Worm (Caenorhabditis elegans) whole organism, late embryonic: ENCODE data around the gene wdr-31.

Source experiments
- ahr-1 ChIP-seq: sonication (generic microtip); optimal IDR thresholded peaks from 2 replicates; lab custom pipeline; 2016; ENCODE audit warnings: missing genetic modification characterization, missing compliant biosample characterization
- ama-1 ChIP-seq: fragments of 150-350 bp; optimal IDR thresholded peaks from 2 replicates; lab custom pipeline; 2014
- ceh-2 ChIP-seq: sonication (generic microtip); optimal IDR thresholded peaks from 2 replicates; lab custom pipeline; 2016; ENCODE audit warnings: missing genotype, missing genetic modification characterization, missing compliant biosample characterization
- ceh-45 ChIP-seq: fragments of 200-800 bp; sonication (Bioruptor generic); IDR thresholded peaks from 2 replicates; pipeline ENCODE4 v1.3.6; 2022; ENCODE audit warnings: missing genetic modification reagents, missing genetic modification characterization, missing compliant biosample characterization
- gmeb-2 ChIP-seq: sonication (generic microtip); optimal IDR thresholded peaks from 2 replicates; lab custom pipeline; 2016; ENCODE audit warnings: missing genetic modification characterization, inconsistent platforms, missing compliant biosample characterization
- nhr-11 ChIP-seq: fragments of 150-350 bp; optimal IDR thresholded peaks from 2 replicates; lab custom pipeline; 2014; ENCODE audit warnings: missing biosample characterization, missing genetic modification characterization
- pha-4 ChIP-seq: fragments of 150-350 bp; optimal IDR thresholded peaks from 2 replicates; lab custom pipeline; 2018; ENCODE audit warnings: missing biosample characterization, missing genetic modification reagents, missing genetic modification characterization
- pqm-1 ChIP-seq: sonication (generic microtip); optimal IDR thresholded peaks from 2 replicates; lab custom pipeline; 2016; ENCODE audit warnings: missing genetic modification characterization, missing compliant biosample characterization
- rnt-1 ChIP-seq: sonication (generic microtip); optimal IDR thresholded peaks from 2 replicates; lab custom pipeline; 2016; ENCODE audit warnings: missing genetic modification characterization, missing compliant biosample characterization
- tbx-2 ChIP-seq: sonication (generic microtip); optimal IDR thresholded peaks from 2 replicates; lab custom pipeline; 2016; ENCODE audit warnings: missing genetic modification characterization, missing compliant biosample characterization
- tbx-7 ChIP-seq: sonication (generic microtip); optimal IDR thresholded peaks from 2 replicates; lab custom pipeline; 2016; ENCODE audit warnings: missing genotype, missing genetic modification characterization, missing compliant biosample characterization
- unc-86 ChIP-seq: sonication (generic microtip); optimal IDR thresholded peaks from 2 replicates; lab custom pipeline; 2016; ENCODE audit warnings: missing genetic modification characterization, missing compliant biosample characterization

- TF ChIP-seq unc-86 (no peak), ama-1 (no peak), nhr-11 (tag; lab: Kevin White, UChicago) (no peak), gmeb-2 (tag; lab: Kevin White, UChicago) (no peak), ahr-1 (no peak), tbx-7 (no peak), rnt-1 (tag; lab: Kevin White, UChicago) (no peak), pha-4 (tag; lab: Kevin White, UChicago) (no peak), ceh-45 (GFP tag; lab: Robert Waterston, UW) (no peak), tbx-2 (no peak), pqm-1 (tag; lab: Kevin White, UChicago) (no peak), ceh-2 (tag; lab: Kevin White, UChicago) (no peak)
Observed at ce11 chrII:2698378-2698777, 36.7 kb downstream of the wdr-31 start, which contains the start of gene sri-62.
